Fruit fly (Drosophila melanogaster) whole organism, prepupa: ENCODE measurements around the gene Cp16.

Experiments used
- CG15336 ChIP-seq: fragments of 200-800 bp; sonication (Bioruptor generic); IDR thresholded peaks from 2 replicates; pipeline ENCODE4 v1.3.6; 2022; ENCODE audit warnings: missing biosample characterization, missing genetic modification characterization
- CG1621 ChIP-seq: fragments of 200-800 bp; sonication (Bioruptor generic); optimal IDR thresholded peaks from 3 replicates; lab custom pipeline; 2018; ENCODE audit warnings: missing biosample characterization, mild to moderate bottlenecking, missing genetic modification characterization
- CG16779 ChIP-seq: fragments of 200-800 bp; sonication (Bioruptor generic); optimal IDR thresholded peaks from 3 replicates; lab custom pipeline; 2017; ENCODE audit warnings: missing biosample characterization, mild to moderate bottlenecking, missing genetic modification characterization
- CG3032 ChIP-seq: fragments of 200-800 bp; optimal IDR thresholded peaks from 2 replicates; lab custom pipeline; 2019; ENCODE audit warnings: missing biosample characterization, mild to moderate bottlenecking, missing genetic modification characterization, moderate library complexity
- CG31627 ChIP-seq: fragments of 200-800 bp; sonication (Bioruptor generic); optimal IDR thresholded peaks from 3 replicates; lab custom pipeline; 2016; ENCODE audit warnings: missing biosample characterization, missing genetic modification characterization
- CG6854 ChIP-seq: fragments of 200-800 bp; sonication (Bioruptor generic); optimal IDR thresholded peaks from 2 replicates; lab custom pipeline; 2017; ENCODE audit warnings: missing biosample characterization, mild to moderate bottlenecking, missing genetic modification characterization
- Hr38 ChIP-seq: sonication (Bioruptor generic); optimal IDR thresholded peaks from 2 replicates; lab custom pipeline; 2016; ENCODE audit warnings: missing biosample characterization, missing genetic modification characterization
- fkh ChIP-seq: fragments of 200-800 bp; sonication (Bioruptor generic); optimal IDR thresholded peaks from 3 replicates; lab custom pipeline; 2017; ENCODE audit warnings: missing biosample characterization, mild to moderate bottlenecking, missing genetic modification characterization, moderate library complexity
- pdm3 ChIP-seq: fragments of 200-800 bp; sonication (Bioruptor generic); optimal IDR thresholded peaks from 3 replicates; lab custom pipeline; 2016; ENCODE audit warnings: missing biosample characterization, missing genetic modification characterization

DNA sequence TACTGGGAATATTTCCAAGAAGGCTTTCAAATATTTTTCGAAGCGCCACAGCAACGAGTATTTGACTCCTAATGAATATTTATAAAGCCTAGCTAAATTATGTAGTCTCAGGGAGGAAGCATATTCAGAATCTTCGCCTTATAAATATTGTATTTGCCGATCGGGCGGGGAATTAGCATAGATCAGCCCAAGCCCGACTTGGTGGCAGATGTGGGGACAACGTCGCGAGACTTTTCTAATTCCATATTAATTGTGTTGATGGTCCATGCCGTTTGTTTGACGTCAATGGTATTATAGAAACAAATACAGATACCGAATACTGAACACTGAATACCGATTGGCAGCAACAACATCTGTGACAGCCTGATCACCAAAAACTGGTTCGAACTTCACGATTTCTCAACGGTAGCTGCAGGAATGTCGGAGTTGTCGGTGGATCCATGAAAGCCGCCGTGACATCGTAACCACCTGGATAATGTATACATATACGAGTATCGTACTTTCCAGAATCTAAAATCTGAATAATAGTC, 28.0 kb upstream of the Cp16 start:
- TF ChIP-seq fkh = no peak
- TF ChIP-seq CG6854 (GFP tag; lab: Kevin White, UChicago) = no peak
- TF ChIP-seq CG31627 (GFP tag; lab: Kevin White, UChicago) = no peak
- no peak for TF ChIP-seq CG15336 (GFP tag; lab: Robert Waterston, UW)
- TF ChIP-seq pdm3 (GFP tag; lab: Kevin White, UChicago) = no peak
- TF ChIP-seq CG1621 = no peak
- TF ChIP-seq CG3032 = no peak
- no peak for TF ChIP-seq Hr38 (GFP tag; lab: Kevin White, UChicago)
- no peak for TF ChIP-seq CG16779
